Fruit fly (Drosophila melanogaster) whole organism, adult: Measurements from ENCODE around the gene Doc3.
A peak's percentile ranks its signal among the peaks of the same experiment; 100 is the strongest.

Source experiments
- CG11617 ChIP-seq: fragments of 200-800 bp; sonication (Bioruptor generic); optimal IDR thresholded peaks from 2 replicates; lab custom pipeline; 2017; ENCODE audit warnings: mild to moderate bottlenecking, missing biosample characterization, missing genetic modification reagents, missing genetic modification characterization
- CG12768 ChIP-seq: fragments of 200-800 bp; sonication (Bioruptor generic); optimal IDR thresholded peaks from 2 replicates; lab custom pipeline; 2017; ENCODE audit warnings: missing biosample characterization, missing genetic modification characterization, mild to moderate bottlenecking, moderate library complexity, missing genetic modification reagents
- CG14711 ChIP-seq: fragments of 200-800 bp; sonication (Bioruptor generic); optimal IDR thresholded peaks from 2 replicates; lab custom pipeline; 2018; ENCODE audit warnings: missing biosample characterization, mild to moderate bottlenecking, missing genetic modification characterization, moderate library complexity
- CG1620 ChIP-seq: fragments of 200-800 bp; sonication (Bioruptor generic); optimal IDR thresholded peaks from 2 replicates; lab custom pipeline; 2016; ENCODE audit warnings: missing biosample characterization, missing genetic modification characterization
- CG33017 ChIP-seq: fragments of 200-800 bp; sonication (Bioruptor generic); optimal IDR thresholded peaks from 2 replicates; lab custom pipeline; 2018; ENCODE audit warnings: missing biosample characterization, mild to moderate bottlenecking, missing genetic modification characterization, moderate library complexity
- CG5204 ChIP-seq: fragments of 200-800 bp; sonication (Bioruptor generic); optimal IDR thresholded peaks from 2 replicates; lab custom pipeline; 2016; ENCODE audit warnings: missing biosample characterization, missing genetic modification characterization
- CG7045 ChIP-seq: fragments of 200-800 bp; sonication (Bioruptor generic); optimal IDR thresholded peaks from 2 replicates; lab custom pipeline; 2017; ENCODE audit warnings: missing biosample characterization, mild to moderate bottlenecking, missing genetic modification characterization
- CG7101 ChIP-seq: fragments of 200-800 bp; sonication (Bioruptor generic); optimal IDR thresholded peaks from 2 replicates; lab custom pipeline; 2018; ENCODE audit warnings: missing biosample characterization, mild to moderate bottlenecking, missing genetic modification characterization, moderate library complexity
- Clk ChIP-seq: fragments of 200-800 bp; sonication (Bioruptor generic); optimal IDR thresholded peaks from 2 replicates; lab custom pipeline; 2017; ENCODE audit warnings: missing biosample characterization, missing genetic modification characterization
- Crg-1 ChIP-seq: fragments of 200-800 bp; sonication (Bioruptor generic); optimal IDR thresholded peaks from 2 replicates; lab custom pipeline; 2016; ENCODE audit warnings: missing biosample characterization, missing genetic modification characterization
- Hr96 ChIP-seq: fragments of 200-800 bp; sonication (Bioruptor generic); optimal IDR thresholded peaks from 2 replicates; lab custom pipeline; 2016; ENCODE audit warnings: missing biosample characterization, missing genetic modification characterization
- Mnt ChIP-seq: fragments of 200-800 bp; sonication (Bioruptor generic); optimal IDR thresholded peaks from 2 replicates; lab custom pipeline; 2016; ENCODE audit warnings: missing biosample characterization, mild to moderate bottlenecking, missing genetic modification characterization
- bab1 ChIP-seq: fragments of 200-800 bp; sonication (Bioruptor generic); optimal IDR thresholded peaks from 3 replicates; lab custom pipeline; 2019; ENCODE audit warnings: missing biosample characterization, mild to moderate bottlenecking, missing genetic modification characterization, moderate library complexity
- cic ChIP-seq: fragments of 200-800 bp; sonication (Bioruptor generic); optimal IDR thresholded peaks from 2 replicates; lab custom pipeline; 2017; ENCODE audit warnings: missing biosample characterization, mild to moderate bottlenecking, missing genetic modification characterization, moderate library complexity
- cnc ChIP-seq, 2 experiments: fragments of >200 bp; optimal IDR thresholded peaks; 2 replicates each; lab custom pipeline; 2017
- kay ChIP-seq: fragments of 200-800 bp; sonication (Bioruptor generic); peaks from one replicate; lab custom pipeline; 2016; ENCODE audit warnings: missing biosample characterization, missing genetic modification characterization, borderline replicate concordance
- ovo ChIP-seq: fragments of 200-800 bp; sonication (Bioruptor generic); optimal IDR thresholded peaks from 2 replicates; lab custom pipeline; 2016; ENCODE audit warnings: missing biosample characterization, missing genetic modification characterization
- pad ChIP-seq: fragments of 200-800 bp; sonication (Bioruptor generic); optimal IDR thresholded peaks from 3 replicates; lab custom pipeline; 2017; ENCODE audit warnings: missing biosample characterization, missing genetic modification characterization, mild to moderate bottlenecking, moderate library complexity, missing genetic modification reagents
- tj ChIP-seq: fragments of 200-800 bp; sonication (Bioruptor generic); optimal IDR thresholded peaks from 3 replicates; lab custom pipeline; 2017; ENCODE audit warnings: missing biosample characterization, mild to moderate bottlenecking, missing genetic modification characterization, moderate library complexity
- toe ChIP-seq: fragments of 200-800 bp; sonication (Bioruptor generic); optimal IDR thresholded peaks from 2 replicates; lab custom pipeline; 2016; ENCODE audit warnings: missing biosample characterization, missing genetic modification characterization

Gene Doc3

DNA sequence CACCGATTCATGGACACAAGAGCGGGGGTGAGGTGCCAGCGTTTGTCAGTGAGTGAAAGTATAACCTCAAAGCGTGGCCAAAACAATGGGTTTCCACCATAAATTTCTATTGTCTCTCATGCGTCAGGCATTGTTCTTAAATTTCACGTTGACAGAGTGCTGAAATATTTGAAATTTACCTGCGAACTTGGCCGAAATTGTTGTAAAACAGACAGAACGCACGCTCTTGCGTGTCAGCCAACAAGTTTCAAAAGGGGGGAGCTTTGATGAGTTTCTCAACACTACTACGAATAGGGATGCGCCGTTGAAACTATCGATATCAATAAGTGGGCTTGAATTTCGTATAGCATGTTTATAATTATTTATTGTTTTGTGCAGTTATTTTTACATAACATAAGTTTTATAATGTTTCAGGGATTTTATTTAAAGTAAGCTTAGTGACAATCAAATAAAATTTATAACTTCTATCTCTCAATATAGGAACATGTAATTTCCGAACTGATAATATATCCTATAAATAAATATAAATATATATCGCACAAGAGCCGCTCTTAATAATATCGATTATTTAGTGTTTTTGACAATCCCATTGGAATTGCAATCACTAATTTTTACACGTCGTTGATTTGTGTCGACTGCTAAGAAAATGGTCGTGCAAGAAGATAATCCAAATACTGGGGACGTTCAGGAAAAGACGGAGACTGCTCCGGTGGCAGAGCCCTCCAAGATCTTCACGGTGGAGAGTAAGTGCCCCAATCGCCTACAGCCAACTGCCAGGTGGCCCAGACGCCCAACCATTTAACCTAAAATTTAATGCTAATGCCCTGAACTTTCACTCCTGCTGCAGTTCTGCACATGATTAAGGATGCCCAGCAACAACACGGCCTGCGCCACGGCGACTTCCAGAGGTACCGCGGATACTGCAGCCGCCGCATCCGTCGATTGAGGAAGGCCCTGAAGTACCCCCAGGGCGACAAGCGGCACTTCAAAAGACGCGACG, 30.2 kb upstream of the Doc3 start, which contains the start of the genes pix and Srp68:
Gene pix (minus strand): TSS at position 288 of the 1,000 bp plus-strand sequence.
Gene Srp68 (plus strand): TSS at position 569 of the 1,000 bp plus-strand sequence.
- TF ChIP-seq Clk (GFP tag; lab: Kevin White, UChicago) (peak; percentile 58), CG12768 (GFP tag; lab: Kevin White, UChicago) (peak; percentile 78), CG5204 (GFP tag; lab: Kevin White, UChicago) (no peak), toe (GFP tag; lab: Kevin White, UChicago) (no peak), Hr96 (GFP tag; lab: Kevin White, UChicago) (no peak), tj (GFP tag; lab: Kevin White, UChicago) (peak; percentile 58), CG33017 (tag; lab: Kevin White, UChicago) (peak; percentile 62), Mnt (GFP tag; lab: Kevin White, UChicago) (peak; percentile 82), CG1620 (GFP tag; lab: Kevin White, UChicago) (peak; percentile 70), CG7101 (peak; percentile 80), kay (GFP tag; lab: Kevin White, UChicago) (no peak), ovo (peak; percentile 74), CG11617 (peak; percentile 90), cic (peak; percentile 55), bab1 (peak; percentile 54), CG7045 (GFP tag; lab: Kevin White, UChicago) (peak; percentile 70), pad (GFP tag; lab: Kevin White, UChicago) (peak; percentile 82), CG14711 (tag; lab: Kevin White, UChicago) (peak; percentile 73), Crg-1 (GFP tag; lab: Kevin White, UChicago) (peak; percentile 86), cnc (optimal IDR thresholded peaks at IDR 0.05; lab: Kevin White, UChicago) (no peak)

DNA sequence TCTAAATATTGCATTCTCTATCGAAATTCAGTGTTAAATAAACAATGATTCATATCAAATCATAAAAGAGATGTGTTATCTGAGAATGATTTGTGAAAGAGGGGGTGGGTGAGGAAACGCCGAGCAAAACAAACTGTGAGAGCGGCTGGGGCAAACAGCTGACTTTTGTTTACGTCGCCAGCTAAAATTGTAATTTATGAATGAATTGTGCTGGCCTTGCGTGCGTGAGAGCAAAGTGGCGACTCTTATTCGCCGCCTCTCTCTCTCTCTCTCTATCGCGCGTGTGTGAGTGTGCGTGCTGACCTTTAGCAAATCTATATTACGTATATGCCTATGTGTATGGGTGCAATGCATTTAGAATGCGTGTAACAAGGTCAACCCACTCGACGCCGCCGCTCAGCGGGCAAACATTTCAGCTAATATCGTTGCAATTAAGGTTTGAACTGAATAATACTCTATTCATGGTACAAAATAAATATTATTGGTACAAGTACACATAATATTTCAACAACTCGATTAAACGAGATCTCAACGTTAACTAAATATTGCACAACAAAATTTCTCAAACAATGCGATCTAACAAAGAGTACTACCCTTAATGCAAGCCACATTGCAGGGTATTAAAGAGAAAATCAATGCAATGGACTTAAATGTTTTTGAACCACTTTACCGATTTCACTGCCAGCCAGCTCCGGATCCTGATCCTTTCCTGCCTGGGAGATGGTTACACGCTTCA, 26.1 kb upstream of the Doc3 start:
- no peak for TF ChIP-seq Clk (GFP tag; lab: Kevin White, UChicago)
- peak; percentile 20 for TF ChIP-seq Crg-1 (GFP tag; lab: Kevin White, UChicago)
- TF ChIP-seq CG12768 (GFP tag; lab: Kevin White, UChicago), result peak; percentile 31
- TF ChIP-seq CG14711 (tag; lab: Kevin White, UChicago), result peak; percentile 51
- TF ChIP-seq ovo, result no peak
- TF ChIP-seq CG11617, result peak; percentile 36
- peak; percentile 53 for TF ChIP-seq CG7045 (GFP tag; lab: Kevin White, UChicago)
- TF ChIP-seq toe (GFP tag; lab: Kevin White, UChicago), result no peak
- TF ChIP-seq cic, result peak; percentile 98
- TF ChIP-seq tj (GFP tag; lab: Kevin White, UChicago), result peak; percentile 21
- TF ChIP-seq cnc (optimal IDR thresholded peaks at IDR 0.05; lab: Kevin White, UChicago), result no peak
- TF ChIP-seq bab1, result peak; percentile 38
- peak; percentile 6 for TF ChIP-seq Mnt (GFP tag; lab: Kevin White, UChicago)
- TF ChIP-seq pad (GFP tag; lab: Kevin White, UChicago), result no peak
- TF ChIP-seq CG7101, result peak; percentile 66
- TF ChIP-seq CG5204 (GFP tag; lab: Kevin White, UChicago), result no peak
- TF ChIP-seq kay (GFP tag; lab: Kevin White, UChicago), result no peak
- TF ChIP-seq CG1620 (GFP tag; lab: Kevin White, UChicago), result no peak
- TF ChIP-seq CG33017 (tag; lab: Kevin White, UChicago), result peak; percentile 83
- no peak for TF ChIP-seq Hr96 (GFP tag; lab: Kevin White, UChicago)

DNA sequence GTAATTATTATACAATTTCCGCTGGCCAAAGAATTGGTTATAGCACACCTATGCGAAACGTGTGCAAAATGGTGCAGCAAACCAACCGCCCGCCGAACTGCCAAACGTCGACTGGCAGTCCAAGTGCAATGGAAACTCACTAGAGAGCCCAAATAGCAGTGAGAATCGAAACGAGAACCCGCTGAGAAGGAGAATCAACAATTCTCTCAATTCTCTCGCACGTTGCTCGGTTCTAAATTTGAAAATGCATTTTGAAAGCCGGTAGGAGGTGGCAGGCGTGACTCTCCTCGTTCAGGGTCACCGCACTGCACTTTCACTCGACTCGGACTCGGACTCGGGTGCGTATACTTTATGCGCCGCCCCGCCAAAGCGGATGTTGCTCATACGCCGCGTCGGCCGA, 25.2 kb upstream of the Doc3 start, which contains the start of gene CG5644:
Gene CG5644 (minus strand): TSS at position 101 of the 400 bp plus-strand sequence.
- TF ChIP-seq tj (GFP tag; lab: Kevin White, UChicago) (peak; percentile 0), CG14711 (tag; lab: Kevin White, UChicago) (no peak), cic (no peak)

DNA sequence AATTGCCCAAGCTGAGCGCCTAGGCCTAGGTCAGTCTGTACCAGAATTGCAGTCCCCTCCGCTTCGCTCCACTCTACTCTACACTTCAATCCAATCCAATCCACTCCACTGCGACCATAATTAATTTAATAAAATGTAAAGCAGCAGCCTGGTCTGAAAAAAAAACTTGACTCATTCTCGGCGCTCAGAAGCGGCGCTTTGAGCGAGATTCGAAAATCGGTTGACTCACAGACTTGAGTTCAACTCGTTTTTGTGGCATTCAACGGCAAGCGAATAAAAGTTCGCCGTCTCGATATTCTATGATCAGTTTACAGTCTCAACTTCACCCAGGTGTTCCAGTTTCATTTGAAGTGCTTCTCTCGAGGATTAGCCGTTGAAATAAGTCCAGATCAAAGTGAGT, 23.5 kb upstream of the Doc3 start, which contains the start of gene CG13314:
Gene CG13314 (plus strand): TSS at position 301 of the 400 bp plus-strand sequence.
- TF ChIP-seq cic, result no peak
- no peak for TF ChIP-seq Hr96 (GFP tag; lab: Kevin White, UChicago)
- TF ChIP-seq CG11617, result no peak
- no peak for TF ChIP-seq CG14711 (tag; lab: Kevin White, UChicago)
- no peak for TF ChIP-seq toe (GFP tag; lab: Kevin White, UChicago)
- no peak for TF ChIP-seq Clk (GFP tag; lab: Kevin White, UChicago)
- TF ChIP-seq CG1620 (GFP tag; lab: Kevin White, UChicago), result no peak
- TF ChIP-seq Crg-1 (GFP tag; lab: Kevin White, UChicago), result no peak
- TF ChIP-seq tj (GFP tag; lab: Kevin White, UChicago), result no peak
- no peak for TF ChIP-seq CG7045 (GFP tag; lab: Kevin White, UChicago)
- no peak for TF ChIP-seq CG7101
- no peak for TF ChIP-seq CG12768 (GFP tag; lab: Kevin White, UChicago)

DNA sequence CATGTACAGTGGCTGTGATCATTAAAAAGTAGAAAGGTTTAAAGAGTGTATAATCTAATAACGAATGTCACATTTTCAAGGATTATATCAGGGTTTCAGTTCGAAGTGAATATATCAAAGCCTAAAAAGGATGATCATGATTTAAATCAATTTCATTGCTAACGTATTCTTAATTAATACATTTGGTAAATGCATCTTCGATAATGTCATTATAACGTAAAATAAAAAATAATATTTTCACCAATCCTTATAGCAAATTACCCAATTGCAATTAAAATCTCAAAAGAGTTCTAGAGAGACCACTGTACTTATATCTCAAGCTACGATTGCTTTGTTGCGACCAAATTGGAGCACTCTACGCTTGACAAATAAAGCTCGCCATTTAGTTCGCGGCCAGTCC, 23.0 kb upstream of the Doc3 start:
- TF ChIP-seq CG12768 (GFP tag; lab: Kevin White, UChicago) (no peak), CG1620 (GFP tag; lab: Kevin White, UChicago) (no peak), Clk (GFP tag; lab: Kevin White, UChicago) (no peak), CG7045 (GFP tag; lab: Kevin White, UChicago) (no peak)
